Worm (Caenorhabditis elegans) whole organism, L3 larva: ENCODE data around the gene C44B7.5.

Source experiments
- aly-2 ChIP-seq: fragments of 150-350 bp; optimal IDR thresholded peaks from 2 replicates; lab custom pipeline; 2014; ENCODE audit warnings: missing biosample characterization, missing genetic modification characterization
- ceh-82 ChIP-seq: fragments of 150-350 bp; optimal IDR thresholded peaks from 2 replicates; lab custom pipeline; 2014; ENCODE audit warnings: missing biosample characterization, missing genetic modification characterization
- daf-12 ChIP-seq: fragments of 150-350 bp; optimal IDR thresholded peaks from 2 replicates; lab custom pipeline; 2014; ENCODE audit warnings: missing biosample characterization, missing genetic modification reagents, missing genetic modification characterization
- egl-27 ChIP-seq: sonication (generic microtip); optimal IDR thresholded peaks from 4 replicates; lab custom pipeline; 2017; ENCODE audit warnings: missing biosample characterization, missing genetic modification reagents, missing genetic modification characterization
- elt-3 ChIP-seq, 3 experiments: fragments of 150-350 bp in 1 of 3; sonication (generic microtip) in 2 of 3; optimal IDR thresholded peaks; 2 replicates in 2 of 3; 4 replicates in 1 of 3; lab custom pipeline; 2014 to 2017; ENCODE audit warnings: missing biosample characterization in 3 of 3, missing genetic modification characterization in 3 of 3
- nhr-11 ChIP-seq: fragments of 150-350 bp; optimal IDR thresholded peaks from 2 replicates; lab custom pipeline; 2014; ENCODE audit warnings: missing biosample characterization, missing genetic modification characterization
- nhr-12 ChIP-seq: fragments of 150-350 bp; optimal IDR thresholded peaks from 2 replicates; lab custom pipeline; 2014; ENCODE audit warnings: missing biosample characterization, missing genetic modification characterization
- nhr-28 ChIP-seq: fragments of 150-350 bp; optimal IDR thresholded peaks from 2 replicates; lab custom pipeline; 2014; ENCODE audit warnings: missing biosample characterization, missing genetic modification characterization
- zag-1 ChIP-seq: fragments of 150-350 bp; optimal IDR thresholded peaks from 2 replicates; lab custom pipeline; 2014; ENCODE audit warnings: missing biosample characterization, missing genetic modification characterization
- ztf-4 ChIP-seq: fragments of 150-350 bp; optimal IDR thresholded peaks from 2 replicates; lab custom pipeline; 2014; ENCODE audit warnings: missing biosample characterization, missing genetic modification characterization

DNA sequence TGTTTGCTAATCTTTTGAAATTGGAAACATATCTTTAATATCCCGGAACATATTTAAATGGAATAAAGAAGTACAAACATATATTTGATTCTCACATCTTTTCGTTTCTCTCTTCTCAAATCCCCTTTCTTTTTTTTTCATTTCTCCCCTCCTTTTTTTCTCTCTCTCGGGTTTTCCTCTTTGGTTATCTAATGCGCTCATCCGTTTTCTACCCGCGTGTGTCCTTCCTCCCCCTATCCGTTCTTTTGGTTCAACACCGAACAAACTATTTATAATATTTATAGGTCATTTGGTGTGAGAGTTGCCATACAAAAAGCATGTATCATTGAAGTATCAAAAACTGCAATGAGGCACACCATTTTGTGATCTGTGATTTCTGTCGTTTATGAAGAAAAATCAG lies 48.5 kb downstream of the C44B7.5 start:
- TF ChIP-seq egl-27 (tag; lab: Kevin White, UChicago), result no peak
- no peak for TF ChIP-seq nhr-12
- no peak for TF ChIP-seq nhr-28 (tag; lab: Kevin White, UChicago)
- no peak for TF ChIP-seq ztf-4 (tag; lab: Kevin White, UChicago)
- no peak for TF ChIP-seq elt-3 (tag; optimal IDR thresholded peaks at IDR 0.05; lab: Kevin White, UChicago)
- TF ChIP-seq nhr-11 (tag; lab: Kevin White, UChicago), result no peak
- no peak for TF ChIP-seq daf-12 (tag; lab: Kevin White, UChicago)
- TF ChIP-seq ceh-82 (tag; lab: Kevin White, UChicago), result no peak
- TF ChIP-seq aly-2, result no peak
- no peak for TF ChIP-seq zag-1 (tag; lab: Kevin White, UChicago)
